Worm (Caenorhabditis elegans) whole organism, L4/young adult: ENCODE results near the gene C44B11.6.

ENCODE experiments used
- W03F9.2 ChIP-seq: fragments of 150-350 bp; optimal IDR thresholded peaks from 2 replicates; lab custom pipeline; 2014; ENCODE audit warnings: missing biosample characterization, missing genetic modification characterization
- dao-5 ChIP-seq: sonication (generic microtip); optimal IDR thresholded peaks from 2 replicates; lab custom pipeline; 2016; ENCODE audit warnings: missing genotype, missing genetic modification characterization, moderate library complexity, missing compliant biosample characterization
- him-1 ChIP-seq: sonication (generic microtip); optimal IDR thresholded peaks from 2 replicates; lab custom pipeline; 2016; ENCODE audit warnings: missing genotype, missing genetic modification reagents, missing genetic modification characterization, missing compliant biosample characterization

C44B11.6 gene

DNA sequence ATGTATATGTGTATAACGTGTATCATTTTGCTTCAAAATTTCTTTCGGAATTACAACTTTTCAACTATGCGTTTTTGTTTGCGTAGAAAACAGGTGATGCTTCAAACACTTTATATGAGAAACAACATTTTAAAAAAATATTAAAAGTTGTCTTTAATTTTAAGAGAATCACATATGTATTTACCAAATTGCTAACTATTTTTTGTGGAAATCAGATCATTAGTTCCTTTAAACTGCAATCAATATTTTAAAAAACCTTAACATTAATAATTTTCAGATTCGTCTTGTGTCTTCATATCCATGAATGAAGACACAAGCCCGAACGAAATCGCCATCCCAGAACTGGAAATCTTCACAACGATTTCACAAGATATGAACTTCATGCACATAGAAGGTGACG lies at the start of gene C44B11.6:
Gene C44B11.6 (plus strand): TSS at position 301 of the 400 bp plus-strand sequence.
- no peak for TF ChIP-seq dao-5 (tag; lab: Kevin White, UChicago)
- no peak for TF ChIP-seq W03F9.2
- TF ChIP-seq him-1, result no peak

- TF ChIP-seq W03F9.2 (no peak), him-1 (no peak), dao-5 (tag; lab: Kevin White, UChicago) (no peak)
Observed at ce11 chrIII:3103905-3104360, 49.0 kb upstream of the C44B11.6 start, which contains the start of gene Y53G8B.2. TSS of gene Y53G8B.2 (minus strand) at chrIII:3103955.

DNA sequence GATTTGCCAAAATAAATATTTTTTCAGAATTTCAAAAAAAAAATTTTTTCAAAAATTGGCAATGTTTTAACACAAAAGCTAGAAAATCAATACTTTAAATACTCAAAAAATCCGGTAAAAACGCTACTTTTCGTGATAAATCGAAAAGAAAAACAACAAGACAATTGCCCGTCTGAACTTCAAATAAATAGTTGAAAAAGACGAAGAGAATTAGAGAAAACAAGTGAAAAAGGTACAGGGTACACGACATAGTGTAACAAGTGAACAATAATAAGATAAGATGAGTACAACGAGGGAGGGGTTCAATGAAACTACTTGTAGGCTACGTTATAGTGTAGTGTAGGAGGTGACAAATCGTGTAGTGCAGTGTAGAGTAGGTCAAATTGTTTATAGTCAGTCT lies 48.4 kb upstream of the C44B11.6 start:
- TF ChIP-seq W03F9.2 (no peak), dao-5 (tag; lab: Kevin White, UChicago) (no peak), him-1 (no peak)

DNA sequence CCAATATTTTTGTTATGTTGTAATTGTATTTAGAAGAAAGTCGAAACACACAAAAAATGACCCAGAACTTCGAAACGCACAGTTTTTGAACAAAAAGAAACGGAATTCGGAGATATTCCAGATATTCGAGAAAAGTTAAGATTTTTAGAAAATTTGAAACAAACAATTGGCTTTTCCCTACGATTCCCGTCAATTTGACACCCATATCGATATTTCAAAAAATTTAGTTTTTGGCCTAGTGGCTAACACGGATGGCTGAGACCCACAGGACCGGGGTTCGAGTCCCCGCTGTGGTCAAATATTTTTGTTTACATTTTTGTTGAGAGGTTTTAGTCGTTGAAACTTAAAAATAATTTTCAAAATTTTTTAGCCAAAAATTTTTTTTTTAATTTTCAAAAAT lies 47.7 kb upstream of the C44B11.6 start:
- TF ChIP-seq W03F9.2 (no peak), dao-5 (tag; lab: Kevin White, UChicago) (no peak), him-1 (no peak)

- TF ChIP-seq dao-5 (tag; lab: Kevin White, UChicago), result no peak
- TF ChIP-seq him-1, result no peak
- TF ChIP-seq W03F9.2, result no peak
Observed at ce11 chrIII:3106301-3106700, 46.6 kb upstream of the C44B11.6 start.

DNA sequence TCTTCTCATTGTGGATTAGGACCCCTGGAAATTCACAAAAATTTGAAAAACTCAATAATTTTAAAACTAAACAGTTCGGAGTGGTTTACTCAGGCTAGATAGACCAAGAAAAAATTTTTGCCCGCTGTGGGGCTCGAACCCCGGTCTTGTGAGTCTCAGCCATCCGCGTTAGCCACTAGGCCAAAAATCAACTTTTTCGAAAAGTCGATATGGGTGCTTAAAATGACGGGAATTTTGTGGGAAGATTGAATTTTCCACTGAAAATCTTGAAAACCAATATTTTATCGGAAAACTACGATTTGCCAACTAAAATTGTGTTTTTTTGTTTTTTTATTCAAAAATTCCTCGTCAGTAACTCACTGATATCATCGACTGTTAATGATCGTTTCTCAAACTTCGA lies 45.4 kb upstream of the C44B11.6 start:
- TF ChIP-seq W03F9.2, result no peak
- TF ChIP-seq dao-5 (tag; lab: Kevin White, UChicago), result no peak
- no peak for TF ChIP-seq him-1

- TF ChIP-seq W03F9.2 (no peak), him-1 (no peak), dao-5 (tag; lab: Kevin White, UChicago) (no peak)
Observed at ce11 chrIII:3108804-3109203, 44.1 kb upstream of the C44B11.6 start.

- TF ChIP-seq W03F9.2 (no peak), him-1 (no peak), dao-5 (tag; lab: Kevin White, UChicago) (no peak)
Observed at ce11 chrIII:3109564-3109963, 43.4 kb upstream of the C44B11.6 start.

DNA sequence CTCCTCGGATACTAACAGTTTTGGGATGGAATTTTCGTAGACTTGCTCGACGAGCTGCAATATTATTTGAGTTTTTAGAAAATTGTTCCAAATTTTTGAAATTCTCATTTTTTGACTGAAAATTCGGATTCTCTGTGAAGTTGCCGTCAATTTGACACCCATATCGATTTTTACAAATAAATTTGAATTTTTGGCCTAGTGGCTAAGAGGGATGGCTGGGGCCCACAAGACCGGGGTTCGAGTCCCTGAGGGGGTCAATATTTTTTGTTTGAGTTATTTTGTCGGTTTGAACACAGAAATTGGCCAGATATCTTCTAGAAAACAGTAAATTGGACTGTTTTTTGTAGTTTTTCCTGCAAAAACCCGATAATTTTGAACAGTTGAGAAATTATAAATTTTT lies 42.3 kb upstream of the C44B11.6 start:
- TF ChIP-seq him-1, result no peak
- TF ChIP-seq W03F9.2, result no peak
- TF ChIP-seq dao-5 (tag; lab: Kevin White, UChicago), result no peak

DNA sequence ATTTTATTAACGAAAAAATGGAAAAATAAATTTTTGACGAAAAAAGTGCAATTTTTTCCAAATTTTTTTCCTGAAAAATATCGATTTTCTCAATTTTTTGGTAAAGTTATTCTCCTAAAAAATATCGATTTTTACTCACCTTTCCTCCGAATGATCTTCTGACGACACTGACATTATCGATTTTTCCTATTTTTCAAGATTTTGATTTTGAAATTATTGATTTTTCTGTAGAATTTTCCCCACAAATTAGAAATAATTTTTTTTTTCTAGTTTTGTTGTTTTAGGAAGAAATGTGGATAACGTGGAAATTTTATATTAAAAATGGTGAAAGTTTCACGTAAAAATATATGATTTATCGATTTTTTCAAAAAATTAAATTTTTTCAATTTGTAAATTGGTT lies 41.4 kb upstream of the C44B11.6 start:
- no peak for TF ChIP-seq dao-5 (tag; lab: Kevin White, UChicago)
- TF ChIP-seq him-1, result no peak
- TF ChIP-seq W03F9.2, result no peak

ce11 chrIII:3112001-3112400 lies 40.9 kb upstream of the C44B11.6 start:
- TF ChIP-seq him-1 (no peak), W03F9.2 (no peak), dao-5 (tag; lab: Kevin White, UChicago) (no peak)

- TF ChIP-seq dao-5 (tag; lab: Kevin White, UChicago) (no peak), W03F9.2 (no peak), him-1 (no peak)
Observed at ce11 chrIII:3112616-3113015, 40.3 kb upstream of the C44B11.6 start.

- TF ChIP-seq him-1, result no peak
- no peak for TF ChIP-seq dao-5 (tag; lab: Kevin White, UChicago)
- TF ChIP-seq W03F9.2, result no peak
Observed at ce11 chrIII:3116969-3117368, 36.0 kb upstream of the C44B11.6 start.

- TF ChIP-seq W03F9.2 (no peak), dao-5 (tag; lab: Kevin White, UChicago) (no peak), him-1 (no peak)
Observed at ce11 chrIII:3119972-3120371, 33.0 kb upstream of the C44B11.6 start.

DNA sequence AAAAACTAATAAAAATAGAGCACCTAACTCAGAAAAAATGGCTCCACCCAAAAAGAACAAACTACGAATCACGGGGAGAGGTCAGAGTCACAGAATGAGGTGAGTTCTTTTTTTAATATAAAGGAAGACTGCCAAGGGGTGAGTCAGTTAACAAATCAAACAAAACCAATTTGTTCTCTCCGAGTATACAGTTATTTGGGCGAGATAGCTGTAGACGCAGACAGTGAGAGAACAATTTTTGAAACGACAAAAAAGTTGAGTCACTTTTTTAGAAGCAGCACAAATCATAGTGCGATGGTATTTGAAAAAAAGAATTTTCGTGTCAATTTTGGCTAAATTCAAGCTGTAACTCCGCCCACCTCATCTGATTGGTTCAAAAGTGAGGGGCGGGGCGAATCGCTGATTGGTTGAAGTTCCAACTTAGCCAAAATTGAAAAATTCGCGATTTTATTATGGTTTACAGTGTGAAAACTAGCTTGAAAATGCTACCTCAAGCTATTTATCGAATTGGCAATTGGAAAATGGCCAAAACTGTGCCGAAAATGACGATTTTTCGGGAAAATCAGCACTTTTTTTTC lies 28.6 kb upstream of the C44B11.6 start:
- TF ChIP-seq him-1 (no peak), dao-5 (tag; lab: Kevin White, UChicago) (no peak), W03F9.2 (no peak)

DNA sequence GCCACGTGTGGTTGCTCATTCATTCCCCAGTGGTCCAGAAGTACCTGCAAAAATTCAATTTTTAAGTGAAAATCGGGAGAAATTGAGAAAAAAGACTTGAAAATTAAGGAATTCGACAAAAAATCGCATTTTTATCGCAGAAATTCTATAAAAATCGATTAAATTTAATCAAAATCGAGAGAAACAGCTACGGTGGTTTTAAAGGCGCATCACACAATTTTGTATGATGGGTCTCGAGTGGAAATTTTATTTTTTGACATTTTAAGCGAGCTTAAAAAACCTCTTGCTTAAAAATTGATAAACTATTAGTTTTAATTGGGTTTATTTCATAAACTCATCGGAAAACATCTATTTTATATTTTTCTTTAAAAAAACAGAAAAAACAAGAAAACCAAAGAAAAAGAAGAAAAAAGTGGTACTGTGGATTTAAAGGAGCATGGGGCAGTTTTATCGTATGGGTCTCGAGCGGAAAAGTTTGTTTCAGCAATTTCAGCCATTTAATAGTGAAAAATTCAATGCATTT lies 25.8 kb upstream of the C44B11.6 start, which contains the start of gene nipa-1:
Gene nipa-1 (minus strand): TSS at position 51 of the 523 bp plus-strand sequence.
- TF ChIP-seq W03F9.2, result no peak
- TF ChIP-seq him-1, result no peak
- no peak for TF ChIP-seq dao-5 (tag; lab: Kevin White, UChicago)
